Worm (Caenorhabditis elegans) whole organism, late embryonic: ENCODE results near the gene C01G10.10.

Source experiments
- ceh-34 ChIP-seq: sonication (generic microtip); optimal IDR thresholded peaks from 2 replicates; lab custom pipeline; 2016; ENCODE audit warnings: mild to moderate bottlenecking, missing genetic modification characterization, missing compliant biosample characterization
- pha-4 ChIP-seq: fragments of 150-350 bp; optimal IDR thresholded peaks from 2 replicates; lab custom pipeline; 2018; ENCODE audit warnings: missing biosample characterization, missing genetic modification reagents, missing genetic modification characterization

DNA sequence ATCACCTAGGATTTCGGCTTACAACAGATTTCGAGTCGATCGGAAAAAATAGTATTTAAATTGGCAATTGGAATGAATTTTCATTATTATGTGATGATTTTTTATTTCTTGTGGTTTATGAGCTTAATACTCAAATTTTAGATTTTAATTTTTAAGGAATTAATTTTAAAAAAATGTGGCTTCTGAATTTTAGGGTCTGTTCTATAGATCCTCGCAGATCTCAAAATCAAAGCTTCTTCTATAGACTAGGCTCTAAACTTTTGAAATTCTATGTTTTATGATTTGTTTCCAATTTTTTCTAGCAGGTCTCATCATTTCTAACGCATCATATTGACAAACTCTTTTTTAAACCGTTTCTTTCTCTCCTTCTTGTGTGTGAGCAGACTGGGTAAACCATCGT is 10.4 kb upstream of the C01G10.10 start, which contains the start of gene txt-12:
- TF ChIP-seq ceh-34 (tag; lab: Kevin White, UChicago) (no peak), pha-4 (tag; lab: Kevin White, UChicago) (no peak)
